Worm (Caenorhabditis elegans): ENCODE data around the gene Y79H2A.3.

- TF ChIP-seq fos-1 (tag; optimal IDR thresholded peaks at IDR 0.05) (no peak), php-3 (GFP tag; IDR thresholded peaks at IDR 0.05) (peak; percentile 82), pqm-1 (tag; optimal IDR thresholded peaks at IDR 0.05) (no peak), snpc-4 (tag; optimal IDR thresholded peaks at IDR 0.05) (no peak), Y5F2A.4 (GFP tag; optimal IDR thresholded peaks at IDR 0.05) (no peak), Y105C5A.15 (GFP tag; IDR thresholded peaks at IDR 0.05) (no peak), daf-12 (tag; optimal IDR thresholded peaks at IDR 0.05) (no peak), nhr-25 (tag; optimal IDR thresholded peaks at IDR 0.05; ENCODE audit: borderline replicate concordance, insufficient read depth) (no peak), nhr-42 (GFP tag; IDR thresholded peaks at IDR 0.05) (no peak), ztf-11 (tag; optimal IDR thresholded peaks at IDR 0.05) (no peak), F44E2.7 (GFP tag; IDR thresholded peaks at IDR 0.05) (no peak), nhr-48 (tag; optimal IDR thresholded peaks at IDR 0.05) (no peak), skn-1 (tag; optimal IDR thresholded peaks at IDR 0.05) (no peak), unc-62 (GFP tag; optimal IDR thresholded peaks at IDR 0.05 in 1 of 2) (no peak), unc-62 (tag; optimal IDR thresholded peaks at IDR 0.05) (no peak)
Observed at ce11 chrIII:12081992-12082628, 30.0 kb upstream of the Y79H2A.3 start.
